Fruit fly (Drosophila melanogaster) whole organism, embryonic: ENCODE data around the gene Ythdc1.
A peak's percentile ranks its signal among the peaks of the same experiment; 100 is the strongest.

Source experiments
- CG12236 ChIP-seq: fragments of 200-800 bp; sonication (Bioruptor generic); optimal IDR thresholded peaks from 2 replicates; lab custom pipeline; 2016; ENCODE audit warnings: missing biosample characterization, missing genetic modification characterization
- CG1233 ChIP-seq: fragments of 200-800 bp; sonication (Bioruptor generic); optimal IDR thresholded peaks from 4 replicates; lab custom pipeline; 2018; ENCODE audit warnings: missing biosample characterization, mild to moderate bottlenecking, missing genetic modification characterization
- CG12769 ChIP-seq: fragments of 200-800 bp; sonication (Bioruptor generic); optimal IDR thresholded peaks from 2 replicates; lab custom pipeline; 2019; ENCODE audit warnings: missing biosample characterization, mild to moderate bottlenecking, missing genetic modification characterization, moderate library complexity
- CG15073 ChIP-seq: fragments of 200-800 bp; sonication (Bioruptor generic); optimal IDR thresholded peaks from 2 replicates; lab custom pipeline; 2016; ENCODE audit warnings: missing biosample characterization, missing genetic modification characterization
- CG15269 ChIP-seq: fragments of 200-800 bp; sonication (Bioruptor generic); optimal IDR thresholded peaks from 2 replicates; lab custom pipeline; 2018; ENCODE audit warnings: missing biosample characterization, mild to moderate bottlenecking, missing genetic modification characterization, moderate library complexity
- CG1603 ChIP-seq: fragments of 200-800 bp; sonication (Bioruptor generic); optimal IDR thresholded peaks from 2 replicates; lab custom pipeline; 2019; ENCODE audit warnings: missing biosample characterization, mild to moderate bottlenecking, missing genetic modification characterization, moderate library complexity
- CG17612 ChIP-seq: fragments of 200-800 bp; sonication (Bioruptor generic); IDR thresholded peaks from 2 replicates; pipeline ENCODE4 v1.3.6; 2022; ENCODE audit warnings: missing biosample characterization, missing genetic modification characterization
- CG2199 ChIP-seq: fragments of 200-800 bp; sonication (Bioruptor generic); IDR thresholded peaks from 3 replicates; pipeline ENCODE4 v1.3.6; 2022; ENCODE audit warnings: missing biosample characterization, missing genetic modification characterization
- CG3281 ChIP-seq: fragments of 200-800 bp; sonication (Bioruptor generic); optimal IDR thresholded peaks from 3 replicates; lab custom pipeline; 2017; ENCODE audit warnings: missing biosample characterization, mild to moderate bottlenecking, missing genetic modification characterization
- CG3726 ChIP-seq: fragments of 200-800 bp; sonication (Bioruptor generic); IDR thresholded peaks from 3 replicates; pipeline ENCODE4, ENCODE4 v1.3.6; 2022; ENCODE audit warnings: missing biosample characterization, missing genetic modification characterization
- CG43689 ChIP-seq: fragments of 200-800 bp; sonication (Bioruptor generic); IDR thresholded peaks from 2 replicates; pipeline ENCODE4 v1.3.6; 2022; ENCODE audit warnings: missing biosample characterization, missing genetic modification characterization
- CG4424 ChIP-seq: fragments of 200-800 bp; sonication (Bioruptor generic); optimal IDR thresholded peaks from 3 replicates; lab custom pipeline; 2016; ENCODE audit warnings: missing biosample characterization, missing genetic modification characterization
- CG5953 ChIP-seq: fragments of 200-800 bp; sonication (Bioruptor generic); IDR thresholded peaks from 2 replicates; pipeline ENCODE4 v1.3.6; 2022; ENCODE audit warnings: missing biosample characterization, missing genetic modification characterization
- CG6813 ChIP-seq: fragments of 200-800 bp; sonication (Bioruptor generic); optimal IDR thresholded peaks from 2 replicates; lab custom pipeline; 2017; ENCODE audit warnings: missing biosample characterization, missing genetic modification characterization, mild to moderate bottlenecking, moderate library complexity, missing genetic modification reagents
- CG7786 ChIP-seq: fragments of 200-800 bp; sonication (Bioruptor generic); optimal IDR thresholded peaks from 2 replicates; lab custom pipeline; 2016; ENCODE audit warnings: missing biosample characterization, missing genetic modification characterization
- CG7963 ChIP-seq: fragments of 200-800 bp; sonication (Bioruptor generic); IDR thresholded peaks from 3 replicates; pipeline ENCODE4 v1.3.6; 2022; ENCODE audit warnings: missing biosample characterization, missing genetic modification characterization; ENCODE audit not compliant: partially characterized antibody
- CG8765 ChIP-seq: fragments of 200-800 bp; sonication (Bioruptor generic); IDR thresholded peaks from 2 replicates; pipeline ENCODE4 v1.3.6; 2022; ENCODE audit warnings: missing biosample characterization, missing genetic modification characterization
- CHES-1-like ChIP-seq: fragments of 200-800 bp; sonication (Bioruptor generic); optimal IDR thresholded peaks from 2 replicates; lab custom pipeline; 2016; ENCODE audit warnings: missing biosample characterization, missing genetic modification characterization
- Dip2 ChIP-seq: fragments of 200-800 bp; sonication (Bioruptor generic); IDR thresholded peaks from 2 replicates; pipeline ENCODE4 v1.3.6; 2022; ENCODE audit warnings: missing biosample characterization, missing genetic modification characterization
- Dip3 ChIP-seq: fragments of 200-800 bp; sonication (Bioruptor generic); optimal IDR thresholded peaks from 3 replicates; lab custom pipeline; 2016; ENCODE audit warnings: missing biosample characterization, missing genetic modification characterization
- Drgx ChIP-seq: fragments of 200-800 bp; sonication (Bioruptor generic); IDR thresholded peaks from 2 replicates; pipeline ENCODE4 v1.3.6; 2022; ENCODE audit warnings: missing biosample characterization, missing genetic modification characterization
- Eip74EF ChIP-seq, 2 experiments: fragments of 200-800 bp in 1 of 2; fragments of >200 bp in 1 of 2; sonication (Bioruptor generic) in 1 of 2; optimal IDR thresholded peaks; 2 replicates each; lab custom pipeline; 2017 to 2019; ENCODE audit warnings: missing biosample characterization in 2 of 2, missing genetic modification characterization in 2 of 2, mild to moderate bottlenecking in 1 of 2, moderate library complexity in 1 of 2
- H15 ChIP-seq: fragments of 200-800 bp; sonication (Bioruptor generic); IDR thresholded peaks from 3 replicates; pipeline ENCODE4 v1.3.6; 2022; ENCODE audit warnings: missing biosample characterization, missing genetic modification characterization
- HHEX ChIP-seq: fragments of 200-800 bp; sonication (Bioruptor generic); optimal IDR thresholded peaks from 3 replicates; lab custom pipeline; 2017; ENCODE audit warnings: missing biosample characterization, mild to moderate bottlenecking, missing genetic modification characterization, missing genetic modification reagents
- HmgZ ChIP-seq: fragments of 200-800 bp; sonication (Bioruptor generic); optimal IDR thresholded peaks from 2 replicates; lab custom pipeline; 2018; ENCODE audit warnings: missing biosample characterization, mild to moderate bottlenecking, missing genetic modification characterization
- Hmr ChIP-seq: fragments of 200-800 bp; sonication (Bioruptor generic); optimal IDR thresholded peaks from 3 replicates; lab custom pipeline; 2017; ENCODE audit warnings: mild to moderate bottlenecking, missing biosample characterization, missing genetic modification reagents, missing genetic modification characterization
- Hr39 ChIP-seq: fragments of >200 bp; optimal IDR thresholded peaks from 2 replicates; lab custom pipeline; 2017
- Lim3 ChIP-seq: fragments of 200-800 bp; sonication (Bioruptor generic); IDR thresholded peaks from 2 replicates; pipeline ENCODE4 v1.3.6; 2022; ENCODE audit warnings: missing biosample characterization, missing genetic modification characterization
- Med ChIP-seq: fragments of 200-800 bp; sonication (Bioruptor generic); peaks from one replicate; lab custom pipeline; 2016; ENCODE audit warnings: missing biosample characterization, missing genetic modification characterization, mild to moderate bottlenecking, inconsistent platforms, moderate library complexity
- Mrtf ChIP-seq: fragments of 200-800 bp; sonication (Bioruptor generic); IDR thresholded peaks from 3 replicates; pipeline ENCODE4 v1.3.6; 2022; ENCODE audit warnings: missing biosample characterization, missing genetic modification characterization
- NC2β ChIP-seq: fragments of 200-800 bp; sonication (Bioruptor generic); optimal IDR thresholded peaks from 2 replicates; lab custom pipeline; 2016; ENCODE audit warnings: missing biosample characterization, missing genetic modification characterization
- Sox100B ChIP-seq: fragments of 200-800 bp; sonication (Bioruptor generic); optimal IDR thresholded peaks from 3 replicates; lab custom pipeline; 2018; ENCODE audit warnings: missing biosample characterization, mild to moderate bottlenecking, missing genetic modification characterization
- Sry-δ ChIP-seq: fragments of 200-800 bp; sonication (Bioruptor generic); optimal IDR thresholded peaks from 2 replicates; lab custom pipeline; 2016; ENCODE audit warnings: missing biosample characterization, missing genetic modification characterization
- bowl ChIP-seq: fragments of 200-800 bp; sonication (Bioruptor generic); IDR thresholded peaks from 2 replicates; pipeline ENCODE4 v1.3.6; 2022; ENCODE audit warnings: missing biosample characterization, missing genetic modification characterization
- chm ChIP-seq: fragments of 200-800 bp; sonication (Bioruptor generic); IDR thresholded peaks from 2 replicates; pipeline ENCODE4 v1.3.6; 2022; ENCODE audit warnings: missing biosample characterization, missing genetic modification characterization
- crol ChIP-seq: fragments of 200-800 bp; sonication (Bioruptor generic); IDR thresholded peaks from 2 replicates; pipeline ENCODE4 v1.3.6; 2022; ENCODE audit warnings: missing biosample characterization, missing genetic modification characterization
- dysf ChIP-seq: fragments of 200-800 bp; sonication (Bioruptor generic); IDR thresholded peaks from 3 replicates; pipeline ENCODE4 v1.3.6; 2022; ENCODE audit warnings: missing biosample characterization, missing genetic modification characterization
- emc ChIP-seq: fragments of 200-800 bp; sonication (Bioruptor generic); optimal IDR thresholded peaks from 2 replicates; lab custom pipeline; 2016; ENCODE audit warnings: missing biosample characterization, missing genetic modification characterization
- ewg ChIP-seq: fragments of 200-800 bp; sonication (Bioruptor generic); optimal IDR thresholded peaks from 3 replicates; lab custom pipeline; 2017; ENCODE audit warnings: mild to moderate bottlenecking, missing biosample characterization, missing genetic modification reagents, missing genetic modification characterization
- fd3F ChIP-seq: fragments of 200-800 bp; sonication (Bioruptor generic); optimal IDR thresholded peaks from 2 replicates; lab custom pipeline; 2018; ENCODE audit warnings: missing biosample characterization, mild to moderate bottlenecking, missing genetic modification characterization, moderate library complexity
- gce ChIP-seq: fragments of 200-800 bp; sonication (Bioruptor generic); IDR thresholded peaks from 3 replicates; pipeline ENCODE4 v1.3.6; 2022; ENCODE audit warnings: missing biosample characterization, missing genetic modification characterization
- grn ChIP-seq: fragments of 200-800 bp; sonication (Bioruptor generic); optimal IDR thresholded peaks from 3 replicates; lab custom pipeline; 2017; ENCODE audit warnings: missing biosample characterization, missing genetic modification characterization
- lov ChIP-seq, 2 experiments: fragments of 200-800 bp in 1 of 2; fragments of >200 bp in 1 of 2; sonication (Bioruptor generic) in 1 of 2; IDR thresholded peaks in 1 of 2; optimal IDR thresholded peaks in 1 of 2; 2 replicates in 1 of 2; 3 replicates in 1 of 2; pipeline versions ENCODE4 v1.3.6 to Lab custom; 2017 to 2022; ENCODE audit warnings: missing biosample characterization in 1 of 2, missing genetic modification characterization in 1 of 2
- mam ChIP-seq: fragments of 200-800 bp; sonication (Bioruptor generic); optimal IDR thresholded peaks from 3 replicates; lab custom pipeline; 2016; ENCODE audit warnings: missing biosample characterization, missing genetic modification characterization
- sisA ChIP-seq: fragments of 200-800 bp; sonication (Bioruptor generic); IDR thresholded peaks from 2 replicates; pipeline ENCODE4 v1.3.6; 2022; ENCODE audit warnings: missing biosample characterization, missing genetic modification characterization
- slbo ChIP-seq: fragments of 200-800 bp; sonication (Bioruptor generic); IDR thresholded peaks from 2 replicates; pipeline ENCODE4 v1.3.6; 2022; ENCODE audit warnings: missing biosample characterization, missing genetic modification characterization
- stwl ChIP-seq: fragments of 200-800 bp; sonication (Bioruptor generic); optimal IDR thresholded peaks from 3 replicates; lab custom pipeline; 2018; ENCODE audit warnings: missing biosample characterization, mild to moderate bottlenecking, missing genetic modification characterization, moderate library complexity
- toy ChIP-seq: fragments of 200-800 bp; sonication (Bioruptor generic); IDR thresholded peaks from 2 replicates; pipeline ENCODE4 v1.3.6; 2022; ENCODE audit warnings: missing biosample characterization, missing genetic modification characterization
- vvl ChIP-seq: fragments of 200-800 bp; sonication (Bioruptor generic); IDR thresholded peaks from 2 replicates; pipeline ENCODE4 v1.3.6; 2022; ENCODE audit warnings: missing biosample characterization, missing genetic modification characterization

Ythdc1 gene

DNA sequence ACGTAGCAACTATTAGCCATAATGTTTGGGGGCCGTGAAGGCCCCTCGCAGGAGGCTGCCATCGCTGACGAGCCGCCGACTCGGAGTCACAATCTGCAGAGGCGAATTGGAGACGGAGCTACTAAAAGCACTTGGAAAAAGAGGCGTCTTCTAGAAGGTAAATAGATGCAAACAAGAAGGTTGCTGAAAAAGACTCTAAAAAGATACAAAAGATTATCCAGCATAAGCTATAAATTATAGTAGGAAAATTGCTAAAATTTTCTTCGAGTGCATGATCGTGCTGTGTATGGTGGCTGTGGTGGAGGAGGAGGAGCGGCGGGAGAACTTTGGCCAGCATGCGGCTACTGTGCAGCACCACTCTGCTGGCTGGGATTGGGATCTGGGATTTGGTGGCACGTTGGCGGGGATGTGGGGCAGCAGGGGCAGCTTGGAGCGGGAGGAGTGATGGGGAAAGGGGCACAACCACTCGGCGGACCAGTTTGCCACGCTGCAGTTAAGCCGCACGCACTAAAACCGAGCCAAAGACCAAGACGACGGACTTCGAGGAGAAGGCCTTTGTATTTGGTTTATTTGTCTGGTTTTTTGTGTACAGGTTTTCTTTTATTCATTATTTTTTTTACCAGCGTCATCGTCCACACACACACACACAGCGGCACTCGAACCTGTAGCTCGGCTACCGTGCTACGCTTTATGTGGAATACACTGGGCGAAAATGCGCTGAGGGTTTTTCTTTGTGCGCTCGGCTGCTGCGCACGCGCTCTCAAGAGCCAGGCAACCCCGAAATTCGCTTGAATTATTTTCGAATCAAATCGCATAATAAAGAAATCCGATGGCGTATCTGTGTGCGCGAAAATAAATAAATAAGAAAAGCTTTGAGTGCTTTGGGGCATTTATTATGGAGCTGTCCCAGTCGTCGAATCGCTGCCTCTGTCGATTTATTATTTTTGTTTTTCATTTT, 15.0 kb upstream of the Ythdc1 start (continued):
- TF ChIP-seq CG15269 (tag; lab: Kevin White, UChicago) (peak; percentile 5), CG15073 (GFP tag; lab: Kevin White, UChicago) (no peak), NC2β (GFP tag; lab: Kevin White, UChicago) (peak; percentile 10), stwl (tag; lab: Kevin White, UChicago) (no peak), CG2199 (GFP tag; lab: Robert Waterston, UW) (no peak), Dip2 (GFP tag; lab: Robert Waterston, UW) (no peak), Lim3 (GFP tag; lab: Robert Waterston, UW) (no peak), CG6813 (peak; percentile 27), emc (GFP tag; lab: Kevin White, UChicago) (no peak), sisA (GFP tag; lab: Robert Waterston, UW) (peak; percentile 31), toy (GFP tag; lab: Robert Waterston, UW) (no peak), CG3281 (GFP tag; lab: Kevin White, UChicago) (no peak), CHES-1-like (GFP tag; lab: Kevin White, UChicago) (no peak), CG7963 (GFP tag; lab: Robert Waterston, UW) (no peak), Dip3 (GFP tag; lab: Kevin White, UChicago) (no peak), Drgx (peak; percentile 91), slbo (GFP tag; lab: Robert Waterston, UW) (no peak), grn (no peak), Med (GFP tag; lab: Kevin White, UChicago) (peak; percentile 68), ewg (GFP tag; lab: Kevin White, UChicago) (no peak), crol (peak; percentile 81), CG1233 (GFP tag; lab: Kevin White, UChicago) (no peak), vvl (peak; percentile 63), fd3F (GFP tag; lab: Kevin White, UChicago) (no peak), Sox100B (GFP tag; lab: Kevin White, UChicago) (no peak), CG8765 (no peak), CG43689 (no peak), mam (GFP tag; lab: Kevin White, UChicago) (no peak), Hr39 (lab: Kevin White, UChicago) (no peak), CG4424 (GFP tag; lab: Kevin White, UChicago) (peak; percentile 24), chm (GFP tag; lab: Robert Waterston, UW) (peak; percentile 57; the same call in 1 of the 2 replicates), HHEX (GFP tag; lab: Kevin White, UChicago) (no peak), CG7786 (GFP tag; lab: Kevin White, UChicago) (no peak), Sry-δ (GFP tag; lab: Kevin White, UChicago) (no peak), CG17612 (GFP tag; lab: Robert Waterston, UW) (no peak), dysf (GFP tag; lab: Robert Waterston, UW) (peak; percentile 31; the same call in 1 of the 3 replicates), CG12769 (tag; lab: Kevin White, UChicago) (peak; percentile 26), gce (0 out of 3 replicates have a peak, but pooled peaks have one; percentile 18), HmgZ (no peak), Eip74EF (GFP tag; optimal IDR thresholded peaks at IDR 0.05; lab: Kevin White, UChicago) (no peak), Mrtf (GFP tag; lab: Robert Waterston, UW) (peak; percentile 19; the same call in 2 of the 3 replicates), bowl (GFP tag; lab: Robert Waterston, UW) (peak; percentile 77), CG3726 (GFP tag; lab: Robert Waterston, UW) (no peak), CG1603 (peak; percentile 47), Hmr (GFP tag; lab: Kevin White, UChicago) (no peak), CG12236 (GFP tag; lab: Kevin White, UChicago) (no peak), CG5953 (GFP tag; lab: Robert Waterston, UW) (peak; percentile 24; the same call in 1 of the 2 replicates), H15 (GFP tag; lab: Robert Waterston, UW) (peak; percentile 20; the same call in 1 of the 3 replicates), lov (optimal IDR thresholded peaks at IDR 0.05; lab: Kevin White, UChicago) (no peak), lov (GFP tag; IDR thresholded peaks at IDR 0.05; lab: Robert Waterston, UW) (peak; percentile 64; the same call in 2 of the 3 replicates)
